Worm (Caenorhabditis elegans): ENCODE data around the gene mnr-1.

DNA sequence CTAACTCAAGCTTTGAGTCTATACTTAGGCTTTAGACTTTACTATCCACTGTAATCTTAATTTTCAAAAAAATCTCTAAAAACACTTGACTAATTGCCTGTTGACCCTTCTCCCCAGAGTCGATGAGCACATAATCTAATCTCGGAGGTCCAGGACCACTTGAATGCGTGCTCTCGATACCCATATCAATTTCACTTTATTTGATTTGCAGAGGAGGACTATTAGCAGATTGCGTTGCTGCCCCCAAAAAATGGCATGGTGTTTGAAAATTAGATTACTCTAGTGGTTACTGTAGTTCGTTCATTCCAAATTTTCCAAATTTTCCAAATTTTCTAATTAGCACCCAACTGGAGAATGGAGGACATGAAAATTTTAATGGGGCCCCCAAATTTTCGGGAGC is 9.0 kb upstream of the mnr-1 start:
- TF ChIP-seq unc-42 (tag; optimal IDR thresholded peaks at IDR 0.05) (peak; percentile 53), elt-2 (tag; optimal IDR thresholded peaks at IDR 0.05) (no peak), ceh-34 (tag; optimal IDR thresholded peaks at IDR 0.05) (no peak), tbx-7 (tag; optimal IDR thresholded peaks at IDR 0.05) (no peak), dve-1 (tag; optimal IDR thresholded peaks at IDR 0.05) (no peak), ama-1 (optimal IDR thresholded peaks at IDR 0.05) (no peak), ceh-9 (tag; optimal IDR thresholded peaks at IDR 0.05) (no peak), ets-4 (tag; optimal IDR thresholded peaks at IDR 0.05) (no peak), pqm-1 (tag; optimal IDR thresholded peaks at IDR 0.05) (no peak), mec-3 (tag; optimal IDR thresholded peaks at IDR 0.05; ENCODE audit: borderline replicate concordance) (no peak), pha-4 (tag; optimal IDR thresholded peaks at IDR 0.05) (no peak), nfya-1 (tag; optimal IDR thresholded peaks at IDR 0.05) (no peak)

All from whole organism, late embryonic.